Worm (Caenorhabditis elegans): Measurements from ENCODE around the gene C40H1.7.

C40H1.7 gene

DNA sequence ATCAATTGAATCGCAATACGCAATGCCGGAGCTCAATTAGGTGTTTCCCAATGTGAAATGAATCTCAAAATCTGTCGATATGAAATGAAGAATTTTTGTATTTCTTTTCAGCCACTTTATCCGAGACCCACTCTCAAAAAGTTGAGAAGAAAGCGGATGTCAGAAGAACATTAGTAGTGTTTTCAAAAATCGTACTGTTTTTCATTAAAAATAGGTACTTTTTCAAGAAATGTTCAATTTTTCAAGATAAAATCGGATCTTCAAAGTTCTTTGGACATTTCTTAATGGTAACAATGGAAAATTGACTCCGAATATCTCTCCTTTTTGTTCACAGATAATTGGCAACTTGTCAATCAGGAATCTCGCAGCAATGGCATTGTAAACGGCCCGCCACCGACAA is 36.4 kb downstream of the C40H1.7 start, which contains the start of gene flp-25:
Gene flp-25 (plus strand): TSS at position 301 of the 400 bp plus-strand sequence.
- no peak for TF ChIP-seq tra-4 (tag; optimal IDR thresholded peaks at IDR 0.05)

DNA sequence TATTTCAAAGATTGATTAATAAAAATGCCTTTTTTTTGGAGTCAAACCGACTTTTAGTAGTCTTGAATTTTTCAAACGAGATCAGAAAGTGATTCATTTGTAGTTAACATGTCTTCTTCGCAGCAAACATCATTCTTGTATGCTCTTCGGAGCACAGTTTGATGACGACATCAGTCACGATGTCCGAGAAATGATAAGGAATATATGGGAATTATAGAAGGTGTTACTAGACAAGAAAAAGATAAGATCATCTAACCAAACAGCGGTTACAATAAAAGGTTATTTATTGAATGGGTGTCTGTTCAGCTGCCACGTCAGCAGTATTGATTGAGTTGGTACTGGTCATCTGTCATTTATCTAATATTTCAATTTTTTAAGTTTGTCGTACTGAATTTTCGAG is 41.6 kb downstream of the C40H1.7 start:
- TF ChIP-seq B0310.2 (tag; optimal IDR thresholded peaks at IDR 0.05) = no peak
- TF ChIP-seq ceh-13 (GFP tag; optimal IDR thresholded peaks at IDR 0.05) = no peak
- no peak for TF ChIP-seq sea-1 (GFP tag; conservative IDR thresholded peaks at IDR 0.05)
- no peak for TF ChIP-seq hmbx-1 (tag; optimal IDR thresholded peaks at IDR 0.05)
- TF ChIP-seq tbx-37 (GFP tag; conservative IDR thresholded peaks at IDR 0.05) = no peak
- no peak for TF ChIP-seq hnd-1 (tag; optimal IDR thresholded peaks at IDR 0.05)
- no peak for TF ChIP-seq ets-7 (tag; optimal IDR thresholded peaks at IDR 0.05)
- TF ChIP-seq tra-4 (tag; optimal IDR thresholded peaks at IDR 0.05) = no peak
- TF ChIP-seq hmg-4 (GFP tag; optimal IDR thresholded peaks at IDR 0.05) = no peak

ce11 chrIII:9366971-9367370 is 42.1 kb downstream of the C40H1.7 start, which contains the start of gene crn-6:
Gene crn-6 (plus strand): TSS chrIII:9367271.
- TF ChIP-seq scrt-1 (GFP tag; IDR thresholded peaks at IDR 0.05) (no peak), aly-1 (tag; optimal IDR thresholded peaks at IDR 0.05) (no peak), F13C5.2 (tag; optimal IDR thresholded peaks at IDR 0.05) (no peak), hnd-1 (tag; optimal IDR thresholded peaks at IDR 0.05) (no peak), sea-1 (GFP tag; conservative IDR thresholded peaks at IDR 0.05) (no peak), ceh-13 (GFP tag; optimal IDR thresholded peaks at IDR 0.05) (no peak), tbx-11 (GFP tag; IDR thresholded peaks at IDR 0.05) (no peak), ama-1 (optimal IDR thresholded peaks at IDR 0.05) (no peak), ets-7 (tag; optimal IDR thresholded peaks at IDR 0.05) (no peak), tra-4 (tag; optimal IDR thresholded peaks at IDR 0.05) (no peak), tbx-37 (GFP tag; conservative IDR thresholded peaks at IDR 0.05) (no peak), pes-1 (GFP tag; IDR thresholded peaks at IDR 0.05) (no peak), flt-1 (GFP tag; IDR thresholded peaks at IDR 0.05) (no peak), hmg-4 (GFP tag; optimal IDR thresholded peaks at IDR 0.05) (no peak), B0310.2 (tag; optimal IDR thresholded peaks at IDR 0.05) (no peak), hmbx-1 (tag; optimal IDR thresholded peaks at IDR 0.05) (no peak)

- TF ChIP-seq ets-7 (tag; optimal IDR thresholded peaks at IDR 0.05) = no peak
- TF ChIP-seq ceh-13 (GFP tag; optimal IDR thresholded peaks at IDR 0.05) = no peak
- TF ChIP-seq tbx-11 (GFP tag; IDR thresholded peaks at IDR 0.05) = no peak
- no peak for TF ChIP-seq hmg-4 (GFP tag; optimal IDR thresholded peaks at IDR 0.05)
- no peak for TF ChIP-seq hmbx-1 (tag; optimal IDR thresholded peaks at IDR 0.05)
- no peak for TF ChIP-seq pes-1 (GFP tag; IDR thresholded peaks at IDR 0.05)
- TF ChIP-seq aly-1 (tag; optimal IDR thresholded peaks at IDR 0.05) = no peak
- TF ChIP-seq B0310.2 (tag; optimal IDR thresholded peaks at IDR 0.05) = no peak
- TF ChIP-seq sea-1 (GFP tag; conservative IDR thresholded peaks at IDR 0.05) = no peak
- TF ChIP-seq tra-4 (tag; optimal IDR thresholded peaks at IDR 0.05) = no peak
- no peak for TF ChIP-seq scrt-1 (GFP tag; IDR thresholded peaks at IDR 0.05)
- no peak for TF ChIP-seq hnd-1 (tag; optimal IDR thresholded peaks at IDR 0.05)
- TF ChIP-seq tbx-37 (GFP tag; conservative IDR thresholded peaks at IDR 0.05) = no peak
- no peak for TF ChIP-seq ama-1 (optimal IDR thresholded peaks at IDR 0.05)
- no peak for TF ChIP-seq ceh-36 (tag; optimal IDR thresholded peaks at IDR 0.05)
- TF ChIP-seq flt-1 (GFP tag; IDR thresholded peaks at IDR 0.05) = no peak
- TF ChIP-seq F13C5.2 (tag; optimal IDR thresholded peaks at IDR 0.05) = no peak
Measured at ce11 chrIII:9373779-9374178, 49.0 kb downstream of the C40H1.7 start.
